Worm (Caenorhabditis elegans) whole organism, late embryonic: ENCODE measurements around the gene F12A10.9.

Source experiments
- C08G9.2 ChIP-seq: sonication (generic microtip); optimal IDR thresholded peaks from 2 replicates; lab custom pipeline; 2016; ENCODE audit warnings: mild to moderate bottlenecking, missing genetic modification characterization, moderate library complexity, missing compliant biosample characterization
- C38D4.7 ChIP-seq: fragments of 200-800 bp; sonication (Bioruptor generic); optimal IDR thresholded peaks from 2 replicates; lab custom pipeline; 2018; ENCODE audit warnings: mild to moderate bottlenecking, missing genetic modification characterization, moderate library complexity, missing compliant biosample characterization
- K02D7.2 ChIP-seq: sonication (generic microtip); optimal IDR thresholded peaks from 2 replicates; lab custom pipeline; 2017; ENCODE audit warnings: mild to moderate bottlenecking, missing genetic modification characterization, missing compliant biosample characterization
- K09A11.1 ChIP-seq: sonication (generic microtip); optimal IDR thresholded peaks from 2 replicates; lab custom pipeline; 2017; ENCODE audit warnings: antibody characterized with exemption, mild to moderate bottlenecking, missing genetic modification characterization, missing compliant biosample characterization; ENCODE audit not compliant: insufficient read depth
- T23F11.4 ChIP-seq: fragments of 200-800 bp; sonication (Bioruptor generic); optimal IDR thresholded peaks from 2 replicates; lab custom pipeline; 2018; ENCODE audit warnings: mild to moderate bottlenecking, missing genetic modification characterization, missing compliant biosample characterization
- Y22D7AL.16 ChIP-seq: sonication (generic microtip); optimal IDR thresholded peaks from 2 replicates; lab custom pipeline; 2016; ENCODE audit warnings: missing genetic modification characterization, missing compliant biosample characterization
- ama-1 ChIP-seq: fragments of 150-350 bp; optimal IDR thresholded peaks from 2 replicates; lab custom pipeline; 2014
- ceh-14 ChIP-seq: sonication (generic microtip); optimal IDR thresholded peaks from 2 replicates; lab custom pipeline; 2016; ENCODE audit warnings: missing genotype, missing genetic modification characterization, missing compliant biosample characterization
- ceh-18 ChIP-seq: sonication (generic microtip); optimal IDR thresholded peaks from 2 replicates; lab custom pipeline; 2016; ENCODE audit warnings: missing genetic modification characterization, missing compliant biosample characterization
- ceh-31 ChIP-seq: sonication (generic microtip); optimal IDR thresholded peaks from 2 replicates; lab custom pipeline; 2016; ENCODE audit warnings: missing genetic modification characterization, missing compliant biosample characterization
- ceh-34 ChIP-seq: sonication (generic microtip); optimal IDR thresholded peaks from 2 replicates; lab custom pipeline; 2016; ENCODE audit warnings: mild to moderate bottlenecking, missing genetic modification characterization, missing compliant biosample characterization
- ceh-48 ChIP-seq: sonication (generic microtip); optimal IDR thresholded peaks from 2 replicates; lab custom pipeline; 2016; ENCODE audit warnings: missing genetic modification characterization, inconsistent platforms, missing compliant biosample characterization
- ceh-6 ChIP-seq: fragments of 200-800 bp; sonication (Bioruptor generic); optimal IDR thresholded peaks from 2 replicates; lab custom pipeline; 2018; ENCODE audit warnings: mild to moderate bottlenecking, missing genetic modification characterization, missing compliant biosample characterization
- ceh-9 ChIP-seq: sonication (generic microtip); optimal IDR thresholded peaks from 2 replicates; lab custom pipeline; 2016; ENCODE audit warnings: mild to moderate bottlenecking, missing genetic modification characterization, inconsistent platforms, missing compliant biosample characterization
- dmd-4 ChIP-seq: sonication (generic microtip); optimal IDR thresholded peaks from 2 replicates; lab custom pipeline; 2016; ENCODE audit warnings: borderline replicate concordance, missing genetic modification characterization, missing compliant biosample characterization
- dve-1 ChIP-seq: sonication (generic microtip); optimal IDR thresholded peaks from 2 replicates; lab custom pipeline; 2017; ENCODE audit warnings: antibody characterized with exemption, mild to moderate bottlenecking, missing genetic modification characterization, missing compliant biosample characterization
- ets-4 ChIP-seq: sonication (generic microtip); optimal IDR thresholded peaks from 2 replicates; lab custom pipeline; 2016; ENCODE audit warnings: missing genetic modification characterization, missing compliant biosample characterization
- hlh-13 ChIP-seq: fragments of 200-800 bp; sonication (Bioruptor generic); optimal IDR thresholded peaks from 2 replicates; lab custom pipeline; 2018; ENCODE audit warnings: mild to moderate bottlenecking, missing genetic modification characterization, missing compliant biosample characterization
- hlh-8 ChIP-seq: sonication (generic microtip); optimal IDR thresholded peaks from 2 replicates; lab custom pipeline; 2016; ENCODE audit warnings: missing genotype, missing genetic modification characterization, missing compliant biosample characterization
- lin-11 ChIP-seq: fragments of 200-800 bp; sonication (Bioruptor generic); optimal IDR thresholded peaks from 2 replicates; lab custom pipeline; 2018; ENCODE audit warnings: mild to moderate bottlenecking, missing genetic modification characterization, missing compliant biosample characterization
- madf-2 ChIP-seq: sonication (generic microtip); optimal IDR thresholded peaks from 2 replicates; lab custom pipeline; 2017; ENCODE audit warnings: missing genetic modification characterization, missing compliant biosample characterization
- mec-3 ChIP-seq: sonication (generic microtip); optimal IDR thresholded peaks from 2 replicates; lab custom pipeline; 2016; ENCODE audit warnings: borderline replicate concordance, missing genetic modification characterization, missing compliant biosample characterization
- nfya-1 ChIP-seq: sonication (generic microtip); optimal IDR thresholded peaks from 2 replicates; lab custom pipeline; 2017; ENCODE audit warnings: missing genetic modification characterization, mild to moderate bottlenecking, missing compliant biosample characterization, antibody characterized with exemption, moderate library complexity
- npax-4 ChIP-seq: sonication (generic microtip); optimal IDR thresholded peaks from 2 replicates; lab custom pipeline; 2016; ENCODE audit warnings: missing genetic modification characterization, missing compliant biosample characterization
- pag-3 ChIP-seq: sonication (generic microtip); optimal IDR thresholded peaks from 2 replicates; lab custom pipeline; 2016; ENCODE audit warnings: missing compliant biosample characterization, missing genetic modification characterization, borderline replicate concordance
- pha-2 ChIP-seq: sonication (generic microtip); optimal IDR thresholded peaks from 2 replicates; lab custom pipeline; 2017; ENCODE audit warnings: mild to moderate bottlenecking, missing genetic modification characterization, missing compliant biosample characterization
- pha-4 ChIP-seq: fragments of 150-350 bp; optimal IDR thresholded peaks from 2 replicates; lab custom pipeline; 2018; ENCODE audit warnings: missing biosample characterization, missing genetic modification reagents, missing genetic modification characterization
- pqm-1 ChIP-seq: sonication (generic microtip); optimal IDR thresholded peaks from 2 replicates; lab custom pipeline; 2016; ENCODE audit warnings: missing genetic modification characterization, missing compliant biosample characterization
- pros-1 ChIP-seq: fragments of 150-350 bp; optimal IDR thresholded peaks from 2 replicates; lab custom pipeline; 2014; ENCODE audit warnings: missing biosample characterization, missing genetic modification reagents, missing genetic modification characterization
- ref-2 ChIP-seq: sonication (generic microtip); optimal IDR thresholded peaks from 2 replicates; lab custom pipeline; 2016; ENCODE audit warnings: missing genetic modification characterization, missing compliant biosample characterization
- rnt-1 ChIP-seq: sonication (generic microtip); optimal IDR thresholded peaks from 2 replicates; lab custom pipeline; 2016; ENCODE audit warnings: missing genetic modification characterization, missing compliant biosample characterization
- sdc-2 ChIP-seq: sonication (generic microtip); optimal IDR thresholded peaks from 2 replicates; lab custom pipeline; 2016; ENCODE audit warnings: missing genotype, missing genetic modification characterization, missing compliant biosample characterization
- sox-2 ChIP-seq: fragments of 200-800 bp; sonication (Bioruptor generic); IDR thresholded peaks from 2 replicates; pipeline ENCODE4 v1.3.6; 2022; ENCODE audit warnings: missing genetic modification reagents, missing genetic modification characterization, missing compliant biosample characterization
- sox-4 ChIP-seq: sonication (generic microtip); optimal IDR thresholded peaks from 2 replicates; lab custom pipeline; 2017; ENCODE audit warnings: mild to moderate bottlenecking, missing genetic modification characterization, inconsistent platforms, missing compliant biosample characterization
- tbx-2 ChIP-seq: sonication (generic microtip); optimal IDR thresholded peaks from 2 replicates; lab custom pipeline; 2016; ENCODE audit warnings: missing genetic modification characterization, missing compliant biosample characterization
- tbx-7 ChIP-seq: sonication (generic microtip); optimal IDR thresholded peaks from 2 replicates; lab custom pipeline; 2016; ENCODE audit warnings: missing genotype, missing genetic modification characterization, missing compliant biosample characterization
- unc-3 ChIP-seq, 2 experiments: fragments of 200-800 bp in 1 of 2; sonication (Bioruptor generic) in 1 of 2; sonication (generic microtip) in 1 of 2; conservative IDR thresholded peaks in 1 of 2; optimal IDR thresholded peaks in 1 of 2; 2 replicates each; pipeline versions ENCODE4 v1.3.6 to Lab custom; 2016 to 2022; ENCODE audit warnings: missing compliant biosample characterization in 2 of 2, missing genetic modification characterization in 2 of 2, missing genetic modification reagents in 1 of 2
- unc-42 ChIP-seq: sonication (generic microtip); optimal IDR thresholded peaks from 2 replicates; lab custom pipeline; 2016; ENCODE audit warnings: missing genotype, missing genetic modification characterization, missing compliant biosample characterization
- unc-55 ChIP-seq: sonication (generic microtip); optimal IDR thresholded peaks from 2 replicates; lab custom pipeline; 2017; ENCODE audit warnings: missing biosample characterization, missing genetic modification reagents, missing genetic modification characterization
- unc-86 ChIP-seq: sonication (generic microtip); optimal IDR thresholded peaks from 2 replicates; lab custom pipeline; 2016; ENCODE audit warnings: missing genetic modification characterization, missing compliant biosample characterization
- zip-5 ChIP-seq: sonication (generic microtip); optimal IDR thresholded peaks from 2 replicates; lab custom pipeline; 2016; ENCODE audit warnings: missing genetic modification characterization, missing compliant biosample characterization
- ztf-16 ChIP-seq: sonication (generic microtip); optimal IDR thresholded peaks from 2 replicates; lab custom pipeline; 2017; ENCODE audit warnings: missing genetic modification characterization, missing compliant biosample characterization

Gene F12A10.9

ce11 chrII:5511417-5512353 is 13.2 kb downstream of the F12A10.9 start:
- TF ChIP-seq T23F11.4 (GFP tag; lab: Kevin White, UChicago) (no peak), ama-1 (lab: Kevin White, UChicago) (no peak), ceh-31 (tag; lab: Kevin White, UChicago) (peak; percentile 65), K02D7.2 (tag; lab: Kevin White, UChicago) (no peak), ref-2 (tag; lab: Kevin White, UChicago) (no peak), unc-86 (tag; lab: Kevin White, UChicago) (no peak), dve-1 (tag; lab: Kevin White, UChicago) (no peak), C38D4.7 (GFP tag; lab: Kevin White, UChicago) (no peak), sdc-2 (tag; lab: Kevin White, UChicago) (no peak), pqm-1 (tag; lab: Kevin White, UChicago) (no peak), pros-1 (no peak), Y22D7AL.16 (no peak), madf-2 (tag; lab: Kevin White, UChicago) (no peak), dmd-4 (tag; lab: Kevin White, UChicago) (no peak), ceh-6 (GFP tag; lab: Kevin White, UChicago) (no peak), hlh-8 (no peak), sox-2 (GFP tag; lab: Robert Waterston, UW) (no peak), ceh-14 (tag; lab: Kevin White, UChicago) (peak; percentile 53), ets-4 (tag; lab: Kevin White, UChicago) (peak; percentile 44), pha-4 (no peak), npax-4 (tag; lab: Kevin White, UChicago) (no peak), ceh-34 (tag; lab: Kevin White, UChicago) (no peak), rnt-1 (tag; lab: Kevin White, UChicago) (no peak), sox-4 (tag; lab: Kevin White, UChicago) (no peak), ceh-9 (no peak), unc-42 (peak; percentile 60), K09A11.1 (tag; lab: Kevin White, UChicago) (no peak), unc-3 (GFP tag; conservative IDR thresholded peaks at IDR 0.05; lab: Robert Waterston, UW) (no peak), unc-3 (tag; optimal IDR thresholded peaks at IDR 0.05; lab: Kevin White, UChicago) (no peak), hlh-13 (GFP tag; lab: Kevin White, UChicago) (no peak), tbx-7 (peak; percentile 35), unc-55 (GFP tag; lab: Kevin White, UChicago) (no peak), lin-11 (no peak), ceh-48 (no peak), zip-5 (tag; lab: Kevin White, UChicago) (no peak), mec-3 (tag; lab: Kevin White, UChicago) (no peak), C08G9.2 (tag; lab: Kevin White, UChicago) (peak; percentile 13), pag-3 (no peak), nfya-1 (tag; lab: Kevin White, UChicago) (no peak), ztf-16 (no peak), pha-2 (tag; lab: Kevin White, UChicago) (no peak), ceh-18 (tag; lab: Kevin White, UChicago) (no peak), tbx-2 (tag; lab: Kevin White, UChicago) (peak; percentile 33)
